Worm (Caenorhabditis elegans): ENCODE results near the gene cest-30.

- TF ChIP-seq ztf-29 (GFP tag; IDR thresholded peaks at IDR 0.05) (no peak), klf-2 (GFP tag; conservative IDR thresholded peaks at IDR 0.05) (no peak), T22C8.4 (GFP tag; IDR thresholded peaks at IDR 0.05) (no peak), flt-1 (GFP tag; IDR thresholded peaks at IDR 0.05) (no peak), tab-1 (GFP tag; IDR thresholded peaks at IDR 0.05) (no peak), med-1 (GFP tag; optimal IDR thresholded peaks at IDR 0.05; ENCODE audit: insufficient read depth) (no peak), ref-1 (GFP tag; conservative IDR thresholded peaks at IDR 0.05) (no peak), ztf-23 (GFP tag; IDR thresholded peaks at IDR 0.05) (no peak), cog-1 (tag; optimal IDR thresholded peaks at IDR 0.05) (no peak)
These were observed 5.5 kb downstream of the cest-30 start, which contains the start of gene srt-67 for ce11 chrV:5257358-5257757.

All from whole organism, midembryonic.